Worm (Caenorhabditis elegans) whole organism, young adult: ENCODE results near the gene srxa-2.

Experiments used
- C17E4.6 ChIP-seq: fragments of 200-800 bp; sonication (Bioruptor generic); IDR thresholded peaks from 2 replicates; pipeline ENCODE4 v1.3.6; 2022; ENCODE audit warnings: missing genetic modification reagents, missing genetic modification characterization, missing compliant biosample characterization
- D2030.7 ChIP-seq: fragments of 200-800 bp; sonication (Bioruptor generic); IDR thresholded peaks from 2 replicates; pipeline ENCODE4 v1.3.6; 2022; ENCODE audit warnings: missing genetic modification reagents, missing genetic modification characterization, missing compliant biosample characterization
- F33H1.4 ChIP-seq: fragments of 200-800 bp; sonication (Bioruptor generic); IDR thresholded peaks from 2 replicates; pipeline ENCODE4 v1.3.6; 2022; ENCODE audit warnings: missing genetic modification reagents, missing genetic modification characterization, missing compliant biosample characterization
- F37B4.10 ChIP-seq: fragments of 200-800 bp; sonication (Bioruptor generic); IDR thresholded peaks from 2 replicates; pipeline ENCODE4 v1.3.6; 2022; ENCODE audit warnings: missing genetic modification characterization, missing compliant biosample characterization
- F57A8.1 ChIP-seq: fragments of 200-800 bp; sonication (Bioruptor generic); optimal IDR thresholded peaks from 2 replicates; lab custom pipeline; 2018; ENCODE audit warnings: mild to moderate bottlenecking, missing genetic modification characterization, moderate library complexity, missing compliant biosample characterization
- F57C9.4 ChIP-seq: sonication (generic microtip); optimal IDR thresholded peaks from 2 replicates; lab custom pipeline; 2017; ENCODE audit warnings: mild to moderate bottlenecking, missing genetic modification characterization, missing compliant biosample characterization
- K12H6.12 ChIP-seq: fragments of 200-800 bp; sonication (Bioruptor generic); optimal IDR thresholded peaks from 2 replicates; lab custom pipeline; 2018; ENCODE audit warnings: mild to moderate bottlenecking, missing genetic modification characterization, missing compliant biosample characterization
- T07F8.4 ChIP-seq: sonication (generic microtip); optimal IDR thresholded peaks from 2 replicates; lab custom pipeline; 2016; ENCODE audit warnings: mild to moderate bottlenecking, missing genetic modification characterization, moderate library complexity, missing compliant biosample characterization
- Y95B8A.8 ChIP-seq: fragments of 200-800 bp; sonication (Bioruptor generic); IDR thresholded peaks from 2 replicates; pipeline ENCODE4 v1.3.6; 2022; ENCODE audit warnings: missing genetic modification reagents, missing genetic modification characterization, missing compliant biosample characterization
- athp-1 ChIP-seq: sonication (generic microtip); optimal IDR thresholded peaks from 2 replicates; lab custom pipeline; 2017; ENCODE audit warnings: mild to moderate bottlenecking, missing genetic modification characterization, missing compliant biosample characterization
- bed-1 ChIP-seq: fragments of 200-800 bp; sonication (Bioruptor generic); IDR thresholded peaks from 2 replicates; pipeline ENCODE4 v1.3.6; 2022; ENCODE audit warnings: missing genetic modification reagents, missing genetic modification characterization, missing compliant biosample characterization
- bed-2 ChIP-seq: fragments of 200-800 bp; sonication (Bioruptor generic); IDR thresholded peaks from 2 replicates; pipeline ENCODE4 v1.3.6; 2022; ENCODE audit warnings: missing genetic modification reagents, missing genetic modification characterization, missing compliant biosample characterization
- ccch-3 ChIP-seq: fragments of 200-800 bp; sonication (Bioruptor generic); optimal IDR thresholded peaks from 2 replicates; lab custom pipeline; 2018; ENCODE audit warnings: mild to moderate bottlenecking, missing genetic modification characterization, missing compliant biosample characterization
- ceh-100 ChIP-seq: fragments of 200-800 bp; sonication (Bioruptor generic); IDR thresholded peaks from 2 replicates; pipeline ENCODE4 v1.3.6; 2022; ENCODE audit warnings: missing genetic modification reagents, missing genetic modification characterization, missing compliant biosample characterization
- ceh-27 ChIP-seq: fragments of 200-800 bp; sonication (Bioruptor generic); optimal IDR thresholded peaks from 2 replicates; lab custom pipeline; 2018; ENCODE audit warnings: mild to moderate bottlenecking, missing genetic modification characterization, moderate library complexity, missing compliant biosample characterization
- ceh-40 ChIP-seq: fragments of 200-800 bp; sonication (Bioruptor generic); IDR thresholded peaks from 2 replicates; pipeline ENCODE4 v1.3.6; 2022; ENCODE audit warnings: missing genetic modification characterization, missing compliant biosample characterization
- ceh-58 ChIP-seq: fragments of 200-800 bp; sonication (Bioruptor generic); IDR thresholded peaks from 2 replicates; pipeline ENCODE4 v1.3.6; 2022; ENCODE audit warnings: missing genetic modification characterization, missing compliant biosample characterization
- ceh-79 ChIP-seq: sonication (generic microtip); optimal IDR thresholded peaks from 2 replicates; lab custom pipeline; 2017; ENCODE audit warnings: mild to moderate bottlenecking, missing genetic modification characterization, missing compliant biosample characterization
- egl-18 ChIP-seq: fragments of 200-800 bp; sonication (Bioruptor generic); IDR thresholded peaks from 2 replicates; pipeline ENCODE4 v1.3.6; 2022; ENCODE audit warnings: missing genetic modification reagents, missing genetic modification characterization, missing compliant biosample characterization
- egl-44 ChIP-seq: fragments of 200-800 bp; sonication (Bioruptor generic); IDR thresholded peaks from 2 replicates; pipeline ENCODE4 v1.3.6; 2022; ENCODE audit warnings: missing genetic modification reagents, missing genetic modification characterization, missing compliant biosample characterization
- ekl-4 ChIP-seq: fragments of 200-800 bp; sonication (Bioruptor generic); IDR thresholded peaks from 2 replicates; pipeline ENCODE4 v1.3.6; 2022; ENCODE audit warnings: missing genetic modification reagents, missing genetic modification characterization, missing compliant biosample characterization
- ets-4 ChIP-seq: fragments of 200-800 bp; sonication (Bioruptor generic); optimal IDR thresholded peaks from 2 replicates; lab custom pipeline; 2018; ENCODE audit warnings: mild to moderate bottlenecking, missing genetic modification characterization, missing compliant biosample characterization
- hlh-12 ChIP-seq: sonication (generic microtip); optimal IDR thresholded peaks from 2 replicates; lab custom pipeline; 2016; ENCODE audit warnings: missing genetic modification characterization, missing compliant biosample characterization
- hmg-20 ChIP-seq: fragments of 200-800 bp; sonication (Bioruptor generic); IDR thresholded peaks from 2 replicates; pipeline ENCODE4 v1.3.6; 2022; ENCODE audit warnings: missing genetic modification reagents, missing genetic modification characterization, missing compliant biosample characterization
- hsf-1 ChIP-seq: fragments of 200-800 bp; sonication (Bioruptor generic); IDR thresholded peaks from 2 replicates; pipeline ENCODE4 v1.3.6; 2022; ENCODE audit warnings: missing genetic modification reagents, missing genetic modification characterization, missing compliant biosample characterization
- lag-1 ChIP-seq: fragments of 200-800 bp; sonication (Bioruptor generic); IDR thresholded peaks from 2 replicates; pipeline ENCODE4 v1.3.6; 2022; ENCODE audit warnings: missing genetic modification reagents, missing genetic modification characterization, missing compliant biosample characterization
- lin-35 ChIP-seq, 3 experiments: fragments of 150-350 bp in 2 of 3; sonication (generic microtip) in 1 of 3; optimal IDR thresholded peaks; 2 replicates each; lab custom pipeline; 2014 to 2018; ENCODE audit warnings: missing biosample characterization in 3 of 3, missing genetic modification characterization in 3 of 3, missing genetic modification reagents in 3 of 3
- lin-40 ChIP-seq: sonication (generic microtip); optimal IDR thresholded peaks from 2 replicates; lab custom pipeline; 2016; ENCODE audit warnings: missing genetic modification characterization, mild to moderate bottlenecking, missing compliant biosample characterization, missing genotype, missing genetic modification reagents
- madf-10 ChIP-seq: sonication (generic microtip); optimal IDR thresholded peaks from 2 replicates; lab custom pipeline; 2016; ENCODE audit warnings: mild to moderate bottlenecking, missing genetic modification characterization, missing compliant biosample characterization
- madf-8 ChIP-seq: fragments of 200-800 bp; sonication (Bioruptor generic); conservative IDR thresholded peaks from 2 replicates; pipeline ENCODE4 v1.3.6; 2022; ENCODE audit warnings: missing genetic modification reagents, missing genetic modification characterization, missing compliant biosample characterization
- mxl-1 ChIP-seq: sonication (generic microtip); optimal IDR thresholded peaks from 2 replicates; lab custom pipeline; 2016; ENCODE audit warnings: missing genetic modification characterization, missing compliant biosample characterization
- nhr-80 ChIP-seq: sonication (generic microtip); optimal IDR thresholded peaks from 2 replicates; lab custom pipeline; 2016; ENCODE audit warnings: missing genetic modification characterization, missing compliant biosample characterization
- pha-4 ChIP-seq: fragments of 150-350 bp; sonication (generic microtip); optimal IDR thresholded peaks from 2 replicates; lab custom pipeline; 2014; ENCODE audit warnings: missing biosample characterization, missing genetic modification reagents, missing genetic modification characterization
- rcor-1 ChIP-seq: fragments of 200-800 bp; sonication (Bioruptor generic); IDR thresholded peaks from 2 replicates; pipeline ENCODE4 v1.3.6; 2022; ENCODE audit warnings: missing genetic modification reagents, missing genetic modification characterization, missing compliant biosample characterization
- rec-8 ChIP-seq, 2 experiments: sonication (generic microtip); optimal IDR thresholded peaks; 2 replicates each; lab custom pipeline; 2016; ENCODE audit warnings: mild to moderate bottlenecking in 2 of 2, missing genetic modification characterization in 2 of 2, missing genetic modification reagents in 2 of 2, missing genotype in 2 of 2, missing biosample characterization in 1 of 2, missing compliant biosample characterization in 1 of 2, moderate library complexity in 1 of 2
- rpc-1 ChIP-seq, 2 experiments: fragments of 150-350 bp in 1 of 2; sonication (generic microtip) in 1 of 2; optimal IDR thresholded peaks; 2 replicates each; lab custom pipeline; 2014 to 2018; ENCODE audit warnings: missing biosample characterization in 1 of 2, missing genetic modification characterization in 1 of 2, missing genetic modification reagents in 1 of 2, missing genotype in 1 of 2
- sdz-38 ChIP-seq: sonication (generic microtip); optimal IDR thresholded peaks from 2 replicates; lab custom pipeline; 2016; ENCODE audit warnings: missing genotype, missing genetic modification characterization, missing compliant biosample characterization
- sea-2 ChIP-seq: fragments of 200-800 bp; sonication (Bioruptor generic); IDR thresholded peaks from 2 replicates; pipeline ENCODE4 v1.3.6; 2022; ENCODE audit warnings: missing genetic modification characterization, missing compliant biosample characterization
- snpc-1.1 ChIP-seq: sonication (generic microtip); optimal IDR thresholded peaks from 2 replicates; lab custom pipeline; 2017; ENCODE audit warnings: missing genetic modification characterization, mild to moderate bottlenecking, missing compliant biosample characterization, antibody characterized with exemption, moderate library complexity, missing genotype, missing genetic modification reagents; ENCODE audit not compliant: insufficient read depth
- tlf-1 ChIP-seq: fragments of 200-800 bp; sonication (Bioruptor generic); optimal IDR thresholded peaks from 2 replicates; lab custom pipeline; 2018; ENCODE audit warnings: mild to moderate bottlenecking, missing genetic modification characterization, missing compliant biosample characterization
- unc-130 ChIP-seq: sonication (generic microtip); optimal IDR thresholded peaks from 2 replicates; lab custom pipeline; 2016; ENCODE audit warnings: missing genetic modification reagents, missing genetic modification characterization, missing compliant biosample characterization
- zfh-2 ChIP-seq: fragments of 200-800 bp; sonication (Bioruptor generic); conservative IDR thresholded peaks from 2 replicates; pipeline ENCODE4 v1.3.6; 2022; ENCODE audit warnings: missing genetic modification reagents, missing genetic modification characterization, missing compliant biosample characterization
- zim-3 ChIP-seq: sonication (generic microtip); optimal IDR thresholded peaks from 2 replicates; lab custom pipeline; 2017; ENCODE audit warnings: mild to moderate bottlenecking, missing genetic modification characterization, moderate library complexity, missing compliant biosample characterization
- ztf-22 ChIP-seq: fragments of 200-800 bp; sonication (Bioruptor generic); optimal IDR thresholded peaks from 2 replicates; lab custom pipeline; 2018; ENCODE audit warnings: mild to moderate bottlenecking, missing genetic modification characterization, moderate library complexity, missing compliant biosample characterization
- ztf-3 ChIP-seq: fragments of 200-800 bp; sonication (Bioruptor generic); optimal IDR thresholded peaks from 2 replicates; lab custom pipeline; 2018; ENCODE audit warnings: mild to moderate bottlenecking, missing genetic modification characterization, missing compliant biosample characterization

The srxa-2 gene

DNA sequence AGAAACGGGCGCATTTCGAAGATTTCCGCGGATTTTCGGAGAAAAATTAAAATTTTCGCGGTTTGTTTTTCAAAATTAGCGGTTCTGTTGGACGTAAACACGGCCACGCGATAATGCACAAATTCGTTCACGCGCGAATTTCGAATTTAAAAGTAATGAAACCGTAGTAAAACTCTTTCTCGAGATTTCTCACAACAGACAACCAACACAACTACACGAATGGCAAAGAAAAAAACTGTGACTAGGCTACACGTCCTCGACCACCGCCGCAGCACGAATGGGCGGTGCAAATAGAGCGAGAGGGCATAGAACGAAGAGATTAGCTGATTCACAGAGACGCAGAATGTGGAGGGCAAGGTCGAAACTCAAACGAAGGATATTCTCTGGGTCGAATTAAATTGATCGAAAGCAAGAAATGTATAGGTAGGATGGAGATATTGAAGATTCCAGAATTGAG, 17.7 kb downstream of the srxa-2 start, which contains the start of gene idh-1 (continued):
- no peak for TF ChIP-seq athp-1 (tag; lab: Kevin White, UChicago)
- TF ChIP-seq madf-8 (GFP tag; lab: Robert Waterston, UW), result peak; percentile 83
- peak; percentile 71 for TF ChIP-seq F33H1.4 (GFP tag; lab: Robert Waterston, UW)

DNA sequence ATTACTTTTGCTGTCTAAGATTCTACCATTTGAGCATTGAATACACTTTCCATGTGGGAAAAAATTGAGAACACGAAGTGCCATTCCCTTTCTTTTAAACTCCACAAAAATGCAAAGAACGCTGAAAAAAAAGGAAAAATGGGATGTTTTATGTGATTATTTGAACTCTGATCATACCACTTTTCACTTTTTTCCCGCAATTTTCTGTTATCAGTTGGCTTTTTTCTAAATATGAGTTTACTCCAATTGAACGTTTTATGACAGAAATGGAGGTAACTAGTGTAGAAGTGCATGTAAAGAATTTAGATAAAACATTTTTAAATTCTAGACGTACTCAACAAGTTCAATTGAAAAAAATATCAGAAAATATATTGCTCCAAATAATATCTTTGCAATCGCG, 18.2 kb downstream of the srxa-2 start:
- TF ChIP-seq rcor-1 (GFP tag; lab: Robert Waterston, UW) (no peak), rpc-1 (optimal IDR thresholded peaks at IDR 0.05; lab: Kevin White, UChicago) (no peak), rpc-1 (tag; optimal IDR thresholded peaks at IDR 0.05; lab: Kevin White, UChicago) (no peak), nhr-80 (tag; lab: Kevin White, UChicago) (peak; percentile 23)

DNA sequence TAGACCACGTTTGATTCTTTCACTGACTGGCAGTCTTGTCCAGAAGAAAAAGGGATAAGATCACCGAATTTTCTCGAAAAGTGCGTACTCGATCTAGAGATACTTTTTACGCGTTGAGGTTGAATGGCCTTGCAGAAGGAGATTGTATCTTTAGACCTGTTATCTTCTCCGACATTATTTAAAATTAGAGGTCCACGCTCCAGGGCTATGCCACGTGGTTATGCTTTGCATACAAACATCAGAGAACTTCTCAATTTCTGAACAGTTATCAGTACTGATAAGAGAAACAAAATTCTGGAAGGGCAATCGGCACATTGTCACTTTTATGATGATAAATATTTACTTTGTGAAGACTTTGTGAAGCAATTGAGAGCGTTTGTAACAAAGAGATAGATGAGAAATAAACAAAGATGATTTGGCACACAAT, 18.9 kb downstream of the srxa-2 start:
- no peak for TF ChIP-seq D2030.7
- no peak for TF ChIP-seq Y95B8A.8 (GFP tag; lab: Robert Waterston, UW)
- no peak for TF ChIP-seq bed-1 (GFP tag; lab: Robert Waterston, UW)
- no peak for TF ChIP-seq sea-2 (GFP tag; lab: Robert Waterston, UW)
- TF ChIP-seq hmg-20 (GFP tag; lab: Robert Waterston, UW), result no peak
- TF ChIP-seq ztf-3 (GFP tag; lab: Kevin White, UChicago), result no peak
- no peak for TF ChIP-seq F57A8.1
- peak; percentile 36 for TF ChIP-seq ets-4
- TF ChIP-seq K12H6.12, result no peak
- TF ChIP-seq lin-35 (GFP tag; optimal IDR thresholded peaks at IDR 0.05; lab: Kevin White, UChicago), result no peak
- no peak for TF ChIP-seq bed-2 (GFP tag; lab: Robert Waterston, UW)
- no peak for TF ChIP-seq zfh-2 (GFP tag; lab: Robert Waterston, UW)
- TF ChIP-seq sdz-38, result no peak
- TF ChIP-seq rec-8 (tag; optimal IDR thresholded peaks at IDR 0.05; lab: Kevin White, UChicago), result no peak
- TF ChIP-seq lag-1 (GFP tag; lab: Robert Waterston, UW), result no peak
- TF ChIP-seq pha-4 (tag; lab: Kevin White, UChicago), result peak; percentile 84
- TF ChIP-seq ceh-79, result no peak
- no peak for TF ChIP-seq ccch-3 (GFP tag; lab: Kevin White, UChicago)
- no peak for TF ChIP-seq C17E4.6 (GFP tag; lab: Robert Waterston, UW)
- TF ChIP-seq ceh-40 (GFP tag; lab: Robert Waterston, UW), result no peak
- peak; percentile 59; the same call in 1 of the 2 replicates for TF ChIP-seq hsf-1 (GFP tag; lab: Robert Waterston, UW)
- no peak for TF ChIP-seq rcor-1 (GFP tag; lab: Robert Waterston, UW)
- no peak for TF ChIP-seq rpc-1 (optimal IDR thresholded peaks at IDR 0.05; lab: Kevin White, UChicago)
- TF ChIP-seq rpc-1 (tag; optimal IDR thresholded peaks at IDR 0.05; lab: Kevin White, UChicago), result no peak
- peak; percentile 35 for TF ChIP-seq madf-10 (tag; lab: Kevin White, UChicago)
- no peak for TF ChIP-seq ceh-58 (GFP tag; lab: Robert Waterston, UW)
- TF ChIP-seq egl-18 (GFP tag; lab: Robert Waterston, UW), result no peak
- no peak for TF ChIP-seq ekl-4 (GFP tag; lab: Robert Waterston, UW)
- TF ChIP-seq tlf-1 (GFP tag; lab: Kevin White, UChicago), result peak; percentile 53
- TF ChIP-seq ceh-100, result no peak
- peak; percentile 47 for TF ChIP-seq ztf-22 (GFP tag; lab: Kevin White, UChicago)
- no peak for TF ChIP-seq hlh-12 (tag; lab: Kevin White, UChicago)
- no peak for TF ChIP-seq egl-44 (GFP tag; lab: Robert Waterston, UW)
- no peak for TF ChIP-seq zim-3 (tag; lab: Kevin White, UChicago)
- no peak for TF ChIP-seq unc-130 (GFP tag; lab: Kevin White, UChicago)
- no peak for TF ChIP-seq T07F8.4
- peak; percentile 72 for TF ChIP-seq lin-40 (tag; lab: Kevin White, UChicago)
- no peak for TF ChIP-seq F57C9.4 (tag; lab: Kevin White, UChicago)
- TF ChIP-seq F37B4.10 (GFP tag; lab: Robert Waterston, UW), result no peak
- TF ChIP-seq ceh-27 (GFP tag; lab: Kevin White, UChicago), result no peak
- no peak for TF ChIP-seq snpc-1.1 (tag; lab: Kevin White, UChicago)
- no peak for TF ChIP-seq mxl-1 (tag; lab: Kevin White, UChicago)
